Worm (Caenorhabditis elegans) whole organism, mixed stage, embryonic: ENCODE data around the gene C27F2.6.

Source experiments
- M03D4.4 ChIP-seq: sonication (generic microtip); optimal IDR thresholded peaks from 2 replicates; lab custom pipeline; 2017; ENCODE audit warnings: mild to moderate bottlenecking, missing genetic modification characterization, missing compliant biosample characterization
- bed-3 ChIP-seq: fragments of 200-800 bp; sonication (Bioruptor generic); optimal IDR thresholded peaks from 3 replicates; lab custom pipeline; 2018; ENCODE audit warnings: mild to moderate bottlenecking, missing genetic modification characterization, moderate library complexity, missing compliant biosample characterization
- blmp-1 ChIP-seq: fragments of 150-350 bp; optimal IDR thresholded peaks from 2 replicates; lab custom pipeline; 2014; ENCODE audit warnings: missing biosample characterization, missing genetic modification characterization
- ceh-39 ChIP-seq: fragments of 150-350 bp; optimal IDR thresholded peaks from 2 replicates; lab custom pipeline; 2014; ENCODE audit warnings: missing biosample characterization, missing genetic modification characterization
- ceh-43 ChIP-seq: fragments of 200-800 bp; sonication (Bioruptor generic); optimal IDR thresholded peaks from 2 replicates; lab custom pipeline; 2018; ENCODE audit warnings: mild to moderate bottlenecking, missing genetic modification characterization, moderate library complexity, missing compliant biosample characterization
- ceh-83 ChIP-seq: fragments of 200-800 bp; sonication (Bioruptor generic); optimal IDR thresholded peaks from 2 replicates; lab custom pipeline; 2018; ENCODE audit warnings: mild to moderate bottlenecking, missing genetic modification characterization, missing compliant biosample characterization
- ces-1 ChIP-seq: fragments of 150-350 bp; optimal IDR thresholded peaks from 2 replicates; lab custom pipeline; 2014; ENCODE audit warnings: missing biosample characterization, missing genetic modification reagents, missing genetic modification characterization
- cnd-1 ChIP-seq: fragments of 200-800 bp; sonication (Bioruptor generic); optimal IDR thresholded peaks from 2 replicates; lab custom pipeline; 2018; ENCODE audit warnings: mild to moderate bottlenecking, missing genetic modification characterization, missing compliant biosample characterization
- drap-1 ChIP-seq: fragments of 200-800 bp; sonication (Bioruptor generic); optimal IDR thresholded peaks from 3 replicates; lab custom pipeline; 2018; ENCODE audit warnings: mild to moderate bottlenecking, missing genetic modification characterization, missing compliant biosample characterization
- elt-1 ChIP-seq: sonication (generic microtip); optimal IDR thresholded peaks from 2 replicates; lab custom pipeline; 2017; ENCODE audit warnings: missing genetic modification characterization, mild to moderate bottlenecking, missing compliant biosample characterization, antibody characterized with exemption, moderate library complexity, borderline replicate concordance; ENCODE audit not compliant: insufficient read depth
- elt-3 ChIP-seq: fragments of 150-350 bp; optimal IDR thresholded peaks from 2 replicates; lab custom pipeline; 2014; ENCODE audit warnings: missing biosample characterization, missing genetic modification characterization
- flh-1 ChIP-seq: fragments of 200-800 bp; sonication (Bioruptor generic); optimal IDR thresholded peaks from 2 replicates; lab custom pipeline; 2018; ENCODE audit warnings: mild to moderate bottlenecking, missing genetic modification characterization, moderate library complexity, missing compliant biosample characterization
- ham-2 ChIP-seq: fragments of 200-800 bp; sonication (Bioruptor generic); optimal IDR thresholded peaks from 2 replicates; lab custom pipeline; 2018; ENCODE audit warnings: mild to moderate bottlenecking, missing genetic modification characterization, missing compliant biosample characterization
- hlh-1 ChIP-seq: fragments of 150-350 bp; optimal IDR thresholded peaks from 2 replicates; lab custom pipeline; 2014; ENCODE audit warnings: missing biosample characterization, missing genetic modification reagents, missing genetic modification characterization
- lin-13 ChIP-seq: fragments of 150-350 bp; optimal IDR thresholded peaks from 2 replicates; lab custom pipeline; 2014; ENCODE audit warnings: missing biosample characterization, missing genetic modification characterization
- lsy-2 ChIP-seq: fragments of 150-350 bp; optimal IDR thresholded peaks from 2 replicates; lab custom pipeline; 2014; ENCODE audit warnings: missing biosample characterization, missing genetic modification characterization
- mab-5 ChIP-seq: fragments of 150-350 bp; optimal IDR thresholded peaks from 2 replicates; lab custom pipeline; 2014; ENCODE audit warnings: missing biosample characterization, missing genetic modification characterization
- nhr-12 ChIP-seq: fragments of 150-350 bp; optimal IDR thresholded peaks from 2 replicates; lab custom pipeline; 2014; ENCODE audit warnings: missing biosample characterization, missing genetic modification characterization
- nhr-2 ChIP-seq: fragments of 150-350 bp; optimal IDR thresholded peaks from 2 replicates; lab custom pipeline; 2014; ENCODE audit warnings: missing biosample characterization, missing genetic modification characterization
- nhr-237 ChIP-seq: fragments of 150-350 bp; optimal IDR thresholded peaks from 2 replicates; lab custom pipeline; 2014; ENCODE audit warnings: missing biosample characterization, missing genetic modification characterization
- nhr-28 ChIP-seq: fragments of 150-350 bp; optimal IDR thresholded peaks from 2 replicates; lab custom pipeline; 2014; ENCODE audit warnings: missing biosample characterization, missing genetic modification characterization
- nhr-76 ChIP-seq: sonication (generic microtip); optimal IDR thresholded peaks from 2 replicates; lab custom pipeline; 2017; ENCODE audit warnings: missing biosample characterization, missing genetic modification characterization
- pha-4 ChIP-seq: fragments of 150-350 bp; optimal IDR thresholded peaks from 2 replicates; lab custom pipeline; 2018; ENCODE audit warnings: missing biosample characterization, missing genetic modification reagents, missing genetic modification characterization
- sem-2 ChIP-seq: fragments of 200-800 bp; sonication (Bioruptor generic); optimal IDR thresholded peaks from 2 replicates; lab custom pipeline; 2018; ENCODE audit warnings: mild to moderate bottlenecking, missing genetic modification characterization, missing compliant biosample characterization
- snpc-4 ChIP-seq: fragments of 150-350 bp; optimal IDR thresholded peaks from 2 replicates; lab custom pipeline; 2014; ENCODE audit warnings: missing biosample characterization, missing genetic modification characterization
- sptf-1 ChIP-seq: sonication (generic microtip); optimal IDR thresholded peaks from 2 replicates; lab custom pipeline; 2017; ENCODE audit warnings: mild to moderate bottlenecking, missing genetic modification characterization, moderate library complexity, missing compliant biosample characterization
- tbx-8 ChIP-seq: fragments of 200-800 bp; sonication (Bioruptor generic); optimal IDR thresholded peaks from 2 replicates; lab custom pipeline; 2018; ENCODE audit warnings: mild to moderate bottlenecking, missing genetic modification characterization, moderate library complexity, missing compliant biosample characterization
- unc-120 ChIP-seq: sonication (generic microtip); optimal IDR thresholded peaks from 2 replicates; lab custom pipeline; 2017; ENCODE audit warnings: missing genetic modification characterization, missing compliant biosample characterization; ENCODE audit not compliant: poor library complexity, severe bottlenecking
- unc-39 ChIP-seq: fragments of 150-350 bp; optimal IDR thresholded peaks from 2 replicates; lab custom pipeline; 2014; ENCODE audit warnings: missing biosample characterization, missing genetic modification characterization
- unc-62 ChIP-seq: fragments of 150-350 bp; optimal IDR thresholded peaks from 2 replicates; lab custom pipeline; 2014; ENCODE audit warnings: missing biosample characterization, missing genetic modification reagents, missing genetic modification characterization
- zip-8 ChIP-seq: fragments of 150-350 bp; optimal IDR thresholded peaks from 2 replicates; lab custom pipeline; 2014; ENCODE audit warnings: missing biosample characterization, missing genetic modification characterization

C27F2.6 gene

DNA sequence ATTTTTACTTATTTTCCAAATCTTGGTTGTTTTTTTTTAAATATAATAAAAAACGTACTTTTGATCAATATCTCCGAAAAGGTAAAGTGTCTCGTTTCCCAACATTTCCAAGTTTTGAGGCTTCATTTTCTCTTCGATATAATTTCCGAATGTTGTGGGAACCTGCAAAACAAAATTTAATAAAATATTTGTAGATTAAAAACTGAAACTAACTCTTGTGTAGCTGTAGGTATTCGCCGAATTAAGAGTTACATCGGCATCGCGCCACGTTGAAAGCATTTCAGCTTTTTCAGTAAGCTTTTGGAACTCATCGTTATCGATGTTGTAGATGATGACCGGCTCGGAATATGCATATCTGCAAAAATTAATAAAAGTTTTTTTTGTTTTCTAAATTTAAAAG lies 17.9 kb downstream of the C27F2.6 start, which contains the start of gene vps-22:
vps-22 (minus strand) TSS at position 101 of the 400 bp plus-strand sequence.
- no peak for TF ChIP-seq unc-62 (GFP tag; lab: Kevin White, UChicago)
- TF ChIP-seq nhr-28 (tag; lab: Kevin White, UChicago): no peak
- TF ChIP-seq tbx-8 (GFP tag; lab: Kevin White, UChicago): no peak
- no peak for TF ChIP-seq sem-2 (GFP tag; lab: Kevin White, UChicago)
- no peak for TF ChIP-seq elt-3 (tag; lab: Kevin White, UChicago)
- no peak for TF ChIP-seq snpc-4 (tag; lab: Kevin White, UChicago)
- TF ChIP-seq nhr-237: no peak
- TF ChIP-seq ceh-39: no peak
- TF ChIP-seq lsy-2 (tag; lab: Kevin White, UChicago): no peak
- TF ChIP-seq lin-13 (tag; lab: Kevin White, UChicago): no peak
- no peak for TF ChIP-seq ceh-83
- no peak for TF ChIP-seq elt-1 (tag; lab: Kevin White, UChicago)
- no peak for TF ChIP-seq unc-39 (tag; lab: Kevin White, UChicago)
- TF ChIP-seq bed-3 (GFP tag; lab: Kevin White, UChicago): no peak
- no peak for TF ChIP-seq ces-1 (GFP tag; lab: Kevin White, UChicago)
- no peak for TF ChIP-seq ham-2 (GFP tag; lab: Kevin White, UChicago)
- TF ChIP-seq nhr-2 (tag; lab: Kevin White, UChicago): no peak
- TF ChIP-seq nhr-12 (tag; lab: Kevin White, UChicago): no peak
- TF ChIP-seq, all 35 proteins: peak for 0

DNA sequence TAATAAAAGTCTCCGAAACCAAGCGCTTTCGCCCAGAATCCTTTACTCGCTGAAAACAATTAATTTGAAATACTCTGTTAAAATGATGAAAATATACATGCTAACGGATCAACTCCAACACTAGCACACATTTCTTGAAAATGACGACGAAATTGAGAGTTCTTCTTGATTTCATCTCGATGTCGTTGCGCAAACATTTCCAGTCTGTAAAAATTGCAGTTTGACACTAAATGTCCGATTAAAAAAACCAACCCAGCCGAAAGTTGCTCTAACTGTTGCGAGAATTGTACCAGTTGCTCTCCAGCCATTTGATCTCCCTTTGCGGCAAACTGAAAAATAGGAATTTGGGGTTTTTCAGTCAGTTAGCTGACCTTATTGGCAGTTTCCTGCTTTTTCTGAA lies 19.0 kb downstream of the C27F2.6 start:
- no peak for TF ChIP-seq unc-62 (GFP tag; lab: Kevin White, UChicago)
- TF ChIP-seq unc-39 (tag; lab: Kevin White, UChicago): no peak
- no peak for TF ChIP-seq ceh-43 (GFP tag; lab: Kevin White, UChicago)
- TF ChIP-seq ceh-39: no peak
- no peak for TF ChIP-seq sptf-1 (tag; lab: Kevin White, UChicago)
- no peak for TF ChIP-seq tbx-8 (GFP tag; lab: Kevin White, UChicago)
- no peak for TF ChIP-seq pha-4 (tag; lab: Kevin White, UChicago)
- TF ChIP-seq unc-120 (tag; lab: Kevin White, UChicago): no peak
- TF ChIP-seq, all 35 proteins: peak for 0

DNA sequence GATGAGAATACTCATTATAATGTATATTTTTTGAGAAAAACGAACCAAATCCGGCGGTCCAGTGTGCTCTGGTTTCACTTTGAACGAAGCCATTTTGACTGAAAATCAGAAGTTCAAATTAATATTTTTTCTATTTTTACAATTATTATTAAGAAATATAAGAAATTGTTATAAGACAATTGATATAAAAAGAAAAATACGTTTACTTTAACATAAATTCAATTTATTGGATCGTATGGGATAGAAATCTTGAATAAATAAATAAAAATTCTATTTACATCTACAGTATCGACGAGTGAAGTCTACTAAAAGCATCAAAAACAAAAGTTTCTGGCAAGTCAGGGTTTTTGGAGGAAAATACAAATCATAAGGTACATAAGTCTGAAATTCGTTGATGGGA lies 20.1 kb downstream of the C27F2.6 start, which contains the start of gene C27F2.4:
C27F2.4 (minus strand) TSS at position 101 of the 400 bp plus-strand sequence.
- TF ChIP-seq unc-39 (tag; lab: Kevin White, UChicago): no peak
- no peak for TF ChIP-seq zip-8 (tag; lab: Kevin White, UChicago)
- no peak for TF ChIP-seq nhr-12 (tag; lab: Kevin White, UChicago)
- TF ChIP-seq tbx-8 (GFP tag; lab: Kevin White, UChicago): no peak
- no peak for TF ChIP-seq bed-3 (GFP tag; lab: Kevin White, UChicago)
- no peak for TF ChIP-seq pha-4 (tag; lab: Kevin White, UChicago)
- TF ChIP-seq flh-1 (GFP tag; lab: Kevin White, UChicago): no peak
- no peak for TF ChIP-seq ceh-43 (GFP tag; lab: Kevin White, UChicago)
- no peak for TF ChIP-seq blmp-1 (tag; lab: Kevin White, UChicago)
- TF ChIP-seq sptf-1 (tag; lab: Kevin White, UChicago): no peak
- no peak for TF ChIP-seq snpc-4 (tag; lab: Kevin White, UChicago)

DNA sequence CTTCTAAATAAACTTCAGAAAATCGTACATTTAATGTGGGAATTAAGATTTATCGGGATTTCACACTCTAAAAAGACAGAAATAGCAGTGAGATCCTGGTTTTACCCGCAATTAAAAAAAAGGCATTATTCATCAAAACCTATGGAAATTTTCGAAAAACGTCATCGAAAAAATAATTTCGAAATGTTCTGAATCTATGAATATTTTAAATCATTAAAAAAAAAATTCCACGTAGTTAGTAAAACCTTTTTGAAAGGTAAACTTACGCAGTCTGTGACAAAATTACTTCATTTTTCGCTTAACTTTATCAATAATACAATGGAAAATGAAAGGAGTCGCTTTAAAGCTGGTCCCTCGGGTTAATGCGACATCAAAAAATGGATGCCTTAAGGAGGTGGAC lies 23.7 kb downstream of the C27F2.6 start, which contains the start of gene C26E6.1:
C26E6.1 (plus strand) TSS at position 301 of the 400 bp plus-strand sequence.
- TF ChIP-seq elt-3 (tag; lab: Kevin White, UChicago) (no peak), bed-3 (GFP tag; lab: Kevin White, UChicago) (no peak), cnd-1 (no peak), unc-120 (tag; lab: Kevin White, UChicago) (no peak), sem-2 (GFP tag; lab: Kevin White, UChicago) (no peak), ces-1 (GFP tag; lab: Kevin White, UChicago) (no peak), flh-1 (GFP tag; lab: Kevin White, UChicago) (no peak)

DNA sequence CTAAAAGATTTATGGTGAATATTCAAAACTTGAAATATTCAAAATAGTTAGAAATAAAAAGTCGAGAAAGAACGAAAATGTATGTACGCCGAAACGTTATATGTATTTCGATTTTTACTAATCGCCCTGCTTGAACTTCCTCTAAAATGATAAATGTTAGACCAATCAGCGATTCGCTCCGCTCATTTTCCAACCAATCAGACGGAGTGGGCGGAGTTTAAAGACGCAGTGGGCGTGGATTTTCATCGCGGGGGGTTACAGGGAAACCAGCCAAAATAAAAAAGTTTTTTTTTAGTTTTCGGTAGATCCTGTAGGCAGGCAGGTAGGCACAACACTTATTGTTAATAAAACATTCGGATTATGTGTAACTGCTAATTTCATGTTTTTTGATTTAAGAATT lies 27.3 kb downstream of the C27F2.6 start:
- TF ChIP-seq M03D4.4 (tag; lab: Kevin White, UChicago) (no peak), sptf-1 (tag; lab: Kevin White, UChicago) (no peak)

DNA sequence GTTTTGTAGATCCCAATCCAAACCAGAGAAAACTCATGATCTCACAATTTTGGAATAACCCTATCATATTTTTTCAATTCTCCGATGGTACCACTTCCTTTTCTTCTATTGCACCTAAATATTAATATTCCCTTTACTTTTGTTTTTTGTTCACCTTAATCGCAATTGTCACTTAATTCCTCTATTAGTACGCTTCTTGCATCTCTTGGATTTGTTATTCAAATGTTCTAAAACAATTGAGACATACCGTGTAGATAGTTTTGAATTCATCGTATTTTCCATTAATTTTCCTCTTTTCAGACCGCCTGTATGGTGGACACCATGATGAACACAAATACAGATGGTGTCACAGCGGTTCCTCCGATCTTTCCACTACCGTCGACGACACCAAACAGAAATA lies 28.4 kb downstream of the C27F2.6 start, which contains the start of gene flh-2:
flh-2 (plus strand) TSS at position 301 of the 400 bp plus-strand sequence.
- TF ChIP-seq bed-3 (GFP tag; lab: Kevin White, UChicago) (no peak), ham-2 (GFP tag; lab: Kevin White, UChicago) (no peak), drap-1 (GFP tag; lab: Kevin White, UChicago) (no peak), nhr-12 (tag; lab: Kevin White, UChicago) (no peak), hlh-1 (tag; lab: Kevin White, UChicago) (no peak), tbx-8 (GFP tag; lab: Kevin White, UChicago) (no peak), nhr-237 (no peak), sem-2 (GFP tag; lab: Kevin White, UChicago) (no peak), mab-5 (tag; lab: Kevin White, UChicago) (no peak), sptf-1 (tag; lab: Kevin White, UChicago) (no peak), snpc-4 (tag; lab: Kevin White, UChicago) (no peak), nhr-76 (no peak), unc-62 (GFP tag; lab: Kevin White, UChicago) (no peak), unc-120 (tag; lab: Kevin White, UChicago) (no peak)
